Worm (Caenorhabditis elegans) whole organism, L3 larva: ENCODE data around the gene acy-1.

ENCODE experiments used
- R02D3.7 ChIP-seq: fragments of 150-350 bp; optimal IDR thresholded peaks from 2 replicates; lab custom pipeline; 2014; ENCODE audit warnings: missing biosample characterization, missing genetic modification characterization
- ZK546.5 ChIP-seq: sonication (generic microtip); optimal IDR thresholded peaks from 2 replicates; lab custom pipeline; 2017; ENCODE audit warnings: missing biosample characterization, missing genetic modification characterization
- aly-2 ChIP-seq: fragments of 150-350 bp; optimal IDR thresholded peaks from 2 replicates; lab custom pipeline; 2014; ENCODE audit warnings: missing biosample characterization, missing genetic modification characterization
- ama-1 ChIP-seq: fragments of 150-350 bp; optimal IDR thresholded peaks from 2 replicates; lab custom pipeline; 2018
- ceh-16 ChIP-seq: sonication (generic microtip); optimal IDR thresholded peaks from 2 replicates; lab custom pipeline; 2017; ENCODE audit warnings: missing biosample characterization, missing genetic modification characterization
- ceh-28 ChIP-seq: fragments of 150-350 bp; optimal IDR thresholded peaks from 2 replicates; lab custom pipeline; 2014; ENCODE audit warnings: missing biosample characterization, missing genetic modification reagents, missing genetic modification characterization
- ceh-82 ChIP-seq: fragments of 150-350 bp; optimal IDR thresholded peaks from 2 replicates; lab custom pipeline; 2014; ENCODE audit warnings: missing biosample characterization, missing genetic modification characterization
- ceh-9 ChIP-seq: sonication (generic microtip); optimal IDR thresholded peaks from 2 replicates; lab custom pipeline; 2018; ENCODE audit warnings: missing biosample characterization, missing genetic modification characterization
- daf-12 ChIP-seq: fragments of 150-350 bp; optimal IDR thresholded peaks from 2 replicates; lab custom pipeline; 2014; ENCODE audit warnings: missing biosample characterization, missing genetic modification reagents, missing genetic modification characterization
- egl-27 ChIP-seq: sonication (generic microtip); optimal IDR thresholded peaks from 4 replicates; lab custom pipeline; 2017; ENCODE audit warnings: missing biosample characterization, missing genetic modification reagents, missing genetic modification characterization
- egl-5 ChIP-seq: fragments of 150-350 bp; optimal IDR thresholded peaks from 2 replicates; lab custom pipeline; 2017; ENCODE audit warnings: missing biosample characterization, missing genetic modification reagents, missing genetic modification characterization, inconsistent platforms
- elt-1 ChIP-seq: fragments of 150-350 bp; optimal IDR thresholded peaks from 2 replicates; lab custom pipeline; 2014; ENCODE audit warnings: missing biosample characterization, missing genetic modification characterization
- elt-2 ChIP-seq: sonication (generic microtip); optimal IDR thresholded peaks from 2 replicates; lab custom pipeline; 2016; ENCODE audit warnings: missing genetic modification reagents, mild to moderate bottlenecking, missing genetic modification characterization, missing compliant biosample characterization
- elt-3 ChIP-seq, 3 experiments: fragments of 150-350 bp in 1 of 3; sonication (generic microtip) in 2 of 3; optimal IDR thresholded peaks; 2 replicates in 2 of 3; 4 replicates in 1 of 3; lab custom pipeline; 2014 to 2017; ENCODE audit warnings: missing biosample characterization in 3 of 3, missing genetic modification characterization in 3 of 3
- eor-1 ChIP-seq, 2 experiments: fragments of 150-350 bp; optimal IDR thresholded peaks; 2 replicates each; lab custom pipeline; 2014 to 2018; ENCODE audit warnings: missing biosample characterization in 2 of 2, missing genetic modification characterization in 2 of 2
- fkh-10 ChIP-seq: sonication (generic microtip); optimal IDR thresholded peaks from 2 replicates; lab custom pipeline; 2017; ENCODE audit warnings: missing biosample characterization, missing genetic modification reagents, missing genetic modification characterization
- fkh-2 ChIP-seq: fragments of 150-350 bp; optimal IDR thresholded peaks from 2 replicates; lab custom pipeline; 2014; ENCODE audit warnings: missing biosample characterization, missing genetic modification reagents, missing genetic modification characterization
- fos-1 ChIP-seq: fragments of 150-350 bp; optimal IDR thresholded peaks from 2 replicates; lab custom pipeline; 2014; ENCODE audit warnings: missing biosample characterization, missing genetic modification characterization
- hmg-11 ChIP-seq: sonication (generic microtip); optimal IDR thresholded peaks from 2 replicates; lab custom pipeline; 2016; ENCODE audit warnings: missing genetic modification characterization, missing compliant biosample characterization
- jun-1 ChIP-seq: fragments of 150-350 bp; optimal IDR thresholded peaks from 2 replicates; lab custom pipeline; 2014; ENCODE audit warnings: missing biosample characterization, missing genetic modification reagents, missing genetic modification characterization
- lin-15B ChIP-seq: fragments of 150-350 bp; optimal IDR thresholded peaks from 2 replicates; lab custom pipeline; 2014; ENCODE audit warnings: missing biosample characterization, missing genetic modification characterization
- lin-39 ChIP-seq: fragments of 150-350 bp; optimal IDR thresholded peaks from 2 replicates; lab custom pipeline; 2018; ENCODE audit warnings: missing biosample characterization, missing genetic modification reagents, missing genetic modification characterization
- lsy-12 ChIP-seq: sonication (generic microtip); optimal IDR thresholded peaks from 2 replicates; lab custom pipeline; 2016; ENCODE audit warnings: mild to moderate bottlenecking, missing genetic modification characterization, missing compliant biosample characterization
- mdl-1 ChIP-seq: fragments of 150-350 bp; optimal IDR thresholded peaks from 2 replicates; lab custom pipeline; 2014; ENCODE audit warnings: missing biosample characterization, missing genetic modification characterization
- mml-1 ChIP-seq: fragments of 150-350 bp; sonication (generic microtip); optimal IDR thresholded peaks from 3 replicates; lab custom pipeline; 2014; ENCODE audit warnings: missing biosample characterization, missing genetic modification characterization
- nfya-1 ChIP-seq: sonication (generic microtip); optimal IDR thresholded peaks from 2 replicates; lab custom pipeline; 2017; ENCODE audit warnings: missing genetic modification characterization, mild to moderate bottlenecking, missing compliant biosample characterization, antibody characterized with exemption, moderate library complexity; ENCODE audit not compliant: insufficient read depth
- nhr-11 ChIP-seq: fragments of 150-350 bp; optimal IDR thresholded peaks from 2 replicates; lab custom pipeline; 2014; ENCODE audit warnings: missing biosample characterization, missing genetic modification characterization
- nhr-12 ChIP-seq: fragments of 150-350 bp; optimal IDR thresholded peaks from 2 replicates; lab custom pipeline; 2014; ENCODE audit warnings: missing biosample characterization, missing genetic modification characterization
- nhr-23 ChIP-seq: fragments of 150-350 bp; optimal IDR thresholded peaks from 2 replicates; lab custom pipeline; 2014; ENCODE audit warnings: missing biosample characterization, missing genetic modification reagents, missing genetic modification characterization
- nhr-237 ChIP-seq: fragments of 150-350 bp; optimal IDR thresholded peaks from 2 replicates; lab custom pipeline; 2014; ENCODE audit warnings: missing biosample characterization, missing genetic modification characterization
- nhr-25 ChIP-seq: sonication (generic microtip); optimal IDR thresholded peaks from 2 replicates; lab custom pipeline; 2017; ENCODE audit warnings: missing biosample characterization, missing genetic modification characterization
- nhr-28 ChIP-seq: fragments of 150-350 bp; optimal IDR thresholded peaks from 2 replicates; lab custom pipeline; 2014; ENCODE audit warnings: missing biosample characterization, missing genetic modification characterization
- nhr-43 ChIP-seq: sonication (generic microtip); optimal IDR thresholded peaks from 2 replicates; lab custom pipeline; 2016; ENCODE audit warnings: mild to moderate bottlenecking, missing genetic modification characterization, missing compliant biosample characterization; ENCODE audit not compliant: poor library complexity, severe bottlenecking
- nhr-67 ChIP-seq: fragments of 150-350 bp; optimal IDR thresholded peaks from 2 replicates; lab custom pipeline; 2014; ENCODE audit warnings: missing biosample characterization, missing genetic modification characterization
- nhr-76 ChIP-seq: fragments of 150-350 bp; sonication (generic microtip); optimal IDR thresholded peaks from 5 replicates; lab custom pipeline; 2014; ENCODE audit warnings: missing biosample characterization, missing genetic modification characterization
- nhr-77 ChIP-seq: fragments of 150-350 bp; optimal IDR thresholded peaks from 2 replicates; lab custom pipeline; 2014; ENCODE audit warnings: missing biosample characterization, missing genetic modification characterization
- pha-4 ChIP-seq: fragments of 150-350 bp; optimal IDR thresholded peaks from 2 replicates; lab custom pipeline; 2014; ENCODE audit warnings: missing biosample characterization, missing genetic modification reagents, missing genetic modification characterization
- pqm-1 ChIP-seq: fragments of 150-350 bp; optimal IDR thresholded peaks from 2 replicates; lab custom pipeline; 2017; ENCODE audit warnings: missing biosample characterization, missing genetic modification characterization, inconsistent platforms
- sea-2 ChIP-seq: fragments of 150-350 bp; sonication (generic microtip); optimal IDR thresholded peaks from 4 replicates; lab custom pipeline; 2014; ENCODE audit warnings: missing biosample characterization, missing genetic modification reagents, missing genetic modification characterization
- skn-1 ChIP-seq: fragments of 150-350 bp; optimal IDR thresholded peaks from 2 replicates; lab custom pipeline; 2014; ENCODE audit warnings: missing biosample characterization, missing genetic modification characterization
- snpc-4 ChIP-seq: fragments of 150-350 bp; optimal IDR thresholded peaks from 2 replicates; lab custom pipeline; 2014; ENCODE audit warnings: missing biosample characterization, missing genetic modification characterization
- tbx-2 ChIP-seq: sonication (generic microtip); optimal IDR thresholded peaks from 2 replicates; lab custom pipeline; 2016; ENCODE audit warnings: mild to moderate bottlenecking, missing genetic modification characterization, missing compliant biosample characterization
- unc-39 ChIP-seq: sonication (generic microtip); optimal IDR thresholded peaks from 4 replicates; lab custom pipeline; 2017; ENCODE audit warnings: missing biosample characterization, missing genetic modification characterization
- unc-62 ChIP-seq: fragments of 150-350 bp; sonication (generic microtip); optimal IDR thresholded peaks from 4 replicates; lab custom pipeline; 2014; ENCODE audit warnings: missing biosample characterization, missing genetic modification reagents, missing genetic modification characterization
- zag-1 ChIP-seq: fragments of 150-350 bp; optimal IDR thresholded peaks from 2 replicates; lab custom pipeline; 2014; ENCODE audit warnings: missing biosample characterization, missing genetic modification characterization
- ztf-11 ChIP-seq: fragments of 150-350 bp; optimal IDR thresholded peaks from 2 replicates; lab custom pipeline; 2014; ENCODE audit warnings: missing biosample characterization, missing genetic modification characterization
- ztf-4 ChIP-seq: fragments of 150-350 bp; optimal IDR thresholded peaks from 2 replicates; lab custom pipeline; 2014; ENCODE audit warnings: missing biosample characterization, missing genetic modification characterization

acy-1 gene

DNA sequence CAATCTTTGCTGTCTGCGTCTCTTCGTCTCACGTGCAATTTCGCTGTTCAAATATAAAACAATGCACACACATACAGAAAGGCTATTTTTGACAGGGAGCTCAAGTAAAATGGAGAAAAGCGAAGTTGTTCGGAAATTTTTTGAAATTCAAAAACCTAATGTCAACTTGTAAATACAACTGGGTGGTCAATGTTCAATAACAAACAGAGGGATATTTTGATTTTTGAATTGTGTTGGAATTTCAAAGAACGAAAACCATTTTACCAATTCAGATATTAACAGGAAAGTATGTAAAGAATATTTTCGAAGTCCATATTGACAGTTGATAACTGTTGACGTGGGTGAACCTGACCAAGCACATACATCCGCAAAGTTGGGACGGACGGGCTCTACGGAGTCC lies 33.5 kb upstream of the acy-1 start, which contains the start of gene tag-243:
Gene tag-243, minus strand, starts transcription at position 101 of the 400 bp plus-strand sequence.
- TF ChIP-seq fos-1 (tag; lab: Kevin White, UChicago), result no peak
- TF ChIP-seq pha-4 (tag; lab: Kevin White, UChicago), result peak; percentile 19

DNA sequence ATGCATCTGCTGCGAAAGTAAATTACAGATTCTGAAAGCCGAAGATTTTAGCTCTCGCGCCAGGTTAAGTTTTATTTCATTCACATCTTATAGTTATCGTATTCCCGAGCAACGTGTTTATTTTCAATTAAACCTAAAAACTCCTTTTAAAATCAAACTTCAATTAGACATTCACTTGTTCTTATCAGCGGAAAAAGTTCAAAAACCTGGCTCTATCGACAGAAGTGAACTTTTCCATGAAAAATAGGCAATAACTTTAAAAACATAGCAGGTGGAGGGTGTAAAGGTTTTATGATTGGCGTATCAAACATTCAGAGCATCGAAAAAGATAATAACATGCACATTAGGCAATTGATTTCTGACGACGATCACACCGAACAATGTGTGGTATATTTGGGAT lies 32.9 kb upstream of the acy-1 start, which contains the start of gene ppat-1:
Gene ppat-1, plus strand, starts transcription at position 316 of the 400 bp plus-strand sequence.
- TF ChIP-seq nhr-237 (no peak), elt-2 (tag; lab: Kevin White, UChicago) (peak; percentile 41)

DNA sequence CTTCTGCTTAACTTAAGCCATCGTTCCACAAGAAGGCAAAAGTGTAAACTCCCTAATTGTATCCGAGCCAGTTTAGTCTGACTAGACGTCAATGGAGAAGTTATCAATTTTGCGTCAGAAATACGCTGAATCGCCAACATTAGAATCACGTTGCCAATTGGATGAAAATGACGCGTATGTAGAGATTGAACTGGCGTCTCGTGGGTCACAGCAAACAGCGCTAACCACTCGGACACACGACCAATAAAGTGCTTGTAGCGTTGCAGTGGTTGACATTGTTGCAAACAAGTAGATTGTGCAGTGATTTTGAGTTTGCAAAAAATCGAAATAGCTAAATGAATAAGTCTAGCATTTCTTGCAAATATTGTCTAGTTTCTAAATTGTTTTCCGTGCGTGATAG lies 32.3 kb upstream of the acy-1 start:
- no peak for TF ChIP-seq nhr-23
- peak; percentile 40 for TF ChIP-seq ztf-4 (tag; lab: Kevin White, UChicago)
- TF ChIP-seq nhr-237, result no peak
- TF ChIP-seq jun-1 (tag; lab: Kevin White, UChicago), result peak; percentile 56
- no peak for TF ChIP-seq ceh-9 (tag; lab: Kevin White, UChicago)
- TF ChIP-seq lin-15B (tag; lab: Kevin White, UChicago), result peak; percentile 28
- no peak for TF ChIP-seq nhr-67
- peak; percentile 90 for TF ChIP-seq nhr-43
- TF ChIP-seq fos-1 (tag; lab: Kevin White, UChicago), result no peak
- TF ChIP-seq ceh-82, result no peak
- TF ChIP-seq hmg-11 (tag; lab: Kevin White, UChicago), result no peak
- peak; percentile 43 for TF ChIP-seq lsy-12
- TF ChIP-seq lin-39 (tag; lab: Kevin White, UChicago), result peak; percentile 89
- TF ChIP-seq ama-1, result peak; percentile 42
- TF ChIP-seq nhr-25 (tag; lab: Kevin White, UChicago), result peak; percentile 66
- peak; percentile 60 for TF ChIP-seq egl-27
- TF ChIP-seq nhr-76 (tag; lab: Kevin White, UChicago), result peak; percentile 20
- TF ChIP-seq elt-3 (tag; optimal IDR thresholded peaks at IDR 0.05; lab: Kevin White, UChicago), result peak in 1 of 3 experiments; percentile 65
- TF ChIP-seq mdl-1 (tag; lab: Kevin White, UChicago), result peak; percentile 26
- no peak for TF ChIP-seq unc-39 (tag; lab: Kevin White, UChicago)
- TF ChIP-seq ceh-28 (tag; lab: Kevin White, UChicago), result no peak
- TF ChIP-seq zag-1 (tag; lab: Kevin White, UChicago), result no peak
- TF ChIP-seq nhr-12 (tag; lab: Kevin White, UChicago), result no peak
- no peak for TF ChIP-seq mml-1 (tag; lab: Kevin White, UChicago)
- TF ChIP-seq tbx-2 (tag; lab: Kevin White, UChicago), result peak; percentile 57
- TF ChIP-seq pqm-1 (tag; lab: Kevin White, UChicago), result peak; percentile 38
- TF ChIP-seq fkh-10, result no peak
- TF ChIP-seq nhr-28 (tag; lab: Kevin White, UChicago), result no peak
- TF ChIP-seq ZK546.5, result no peak
- TF ChIP-seq eor-1 (tag; optimal IDR thresholded peaks at IDR 0.05; lab: Kevin White, UChicago), result no peak
- no peak for TF ChIP-seq sea-2
- TF ChIP-seq nhr-77 (tag; lab: Kevin White, UChicago), result no peak
- no peak for TF ChIP-seq unc-62 (GFP tag; lab: Kevin White, UChicago)
- TF ChIP-seq nfya-1 (tag; lab: Kevin White, UChicago), result peak; percentile 73
- no peak for TF ChIP-seq elt-1
- no peak for TF ChIP-seq nhr-11 (tag; lab: Kevin White, UChicago)
- peak; percentile 79 for TF ChIP-seq skn-1
- peak; percentile 81 for TF ChIP-seq pha-4 (tag; lab: Kevin White, UChicago)
- no peak for TF ChIP-seq ztf-11
- TF ChIP-seq fkh-2 (tag; lab: Kevin White, UChicago), result no peak
- TF ChIP-seq aly-2, result no peak
- TF ChIP-seq ceh-16 (tag; lab: Kevin White, UChicago), result no peak
- TF ChIP-seq snpc-4, result no peak
- TF ChIP-seq daf-12 (tag; lab: Kevin White, UChicago), result no peak
- TF ChIP-seq elt-2 (tag; lab: Kevin White, UChicago), result peak; percentile 52
- TF ChIP-seq egl-5 (tag; lab: Kevin White, UChicago), result peak; percentile 29
- no peak for TF ChIP-seq R02D3.7
- TF ChIP-seq, all 47 proteins: peak for 19
